Worm (Caenorhabditis elegans) whole organism, L2 larva: Measurements from ENCODE around the gene clec-194.

Experiments
- F13H6.1 ChIP-seq: sonication (generic microtip); optimal IDR thresholded peaks from 2 replicates; lab custom pipeline; 2016; ENCODE audit warnings: missing genetic modification characterization, missing compliant biosample characterization
- Y55F3AM.14 ChIP-seq: fragments of 200-800 bp; sonication (Bioruptor generic); optimal IDR thresholded peaks from 2 replicates; lab custom pipeline; 2018; ENCODE audit warnings: mild to moderate bottlenecking, missing genetic modification characterization, missing compliant biosample characterization
- aly-2 ChIP-seq: fragments of 150-350 bp; optimal IDR thresholded peaks from 2 replicates; lab custom pipeline; 2014; ENCODE audit warnings: missing biosample characterization, missing genetic modification characterization
- ama-1 ChIP-seq: fragments of 150-350 bp; optimal IDR thresholded peaks from 2 replicates; lab custom pipeline; 2018; ENCODE audit warnings: inconsistent platforms
- blmp-1 ChIP-seq: sonication (generic microtip); optimal IDR thresholded peaks from 2 replicates; lab custom pipeline; 2017; ENCODE audit warnings: missing genetic modification characterization, mild to moderate bottlenecking, missing compliant biosample characterization, antibody characterized with exemption, moderate library complexity; ENCODE audit not compliant: insufficient read depth
- ceh-16 ChIP-seq: fragments of 150-350 bp; optimal IDR thresholded peaks from 2 replicates; lab custom pipeline; 2014; ENCODE audit warnings: missing biosample characterization, missing genetic modification characterization
- crh-2 ChIP-seq: sonication (generic microtip); optimal IDR thresholded peaks from 2 replicates; lab custom pipeline; 2017; ENCODE audit warnings: missing biosample characterization, missing genetic modification characterization
- egl-27 ChIP-seq: sonication (generic microtip); optimal IDR thresholded peaks from 3 replicates; lab custom pipeline; 2017; ENCODE audit warnings: missing biosample characterization, missing genetic modification reagents, missing genetic modification characterization
- fos-1 ChIP-seq: fragments of 150-350 bp; optimal IDR thresholded peaks from 2 replicates; lab custom pipeline; 2014; ENCODE audit warnings: missing biosample characterization, missing genetic modification characterization
- lin-11 ChIP-seq: fragments of 150-350 bp; sonication (generic microtip); optimal IDR thresholded peaks from 2 replicates; lab custom pipeline; 2014; ENCODE audit warnings: missing biosample characterization, missing genetic modification characterization, inconsistent platforms, mixed read lengths
- lin-13 ChIP-seq: fragments of 150-350 bp; optimal IDR thresholded peaks from 2 replicates; lab custom pipeline; 2014; ENCODE audit warnings: missing biosample characterization, missing genetic modification reagents, missing genetic modification characterization
- lin-39 ChIP-seq: fragments of 150-350 bp; optimal IDR thresholded peaks from 2 replicates; lab custom pipeline; 2014; ENCODE audit warnings: missing biosample characterization, missing genetic modification reagents, missing genetic modification characterization
- mab-5 ChIP-seq: fragments of 150-350 bp; optimal IDR thresholded peaks from 2 replicates; lab custom pipeline; 2014; ENCODE audit warnings: missing biosample characterization, missing genetic modification characterization
- nhr-11 ChIP-seq: fragments of 150-350 bp; optimal IDR thresholded peaks from 2 replicates; lab custom pipeline; 2014; ENCODE audit warnings: missing biosample characterization, missing genetic modification characterization
- nhr-12 ChIP-seq: fragments of 150-350 bp; optimal IDR thresholded peaks from 2 replicates; lab custom pipeline; 2014; ENCODE audit warnings: missing biosample characterization, missing genetic modification characterization
- nhr-129 ChIP-seq: fragments of 150-350 bp; optimal IDR thresholded peaks from 2 replicates; lab custom pipeline; 2014; ENCODE audit warnings: missing biosample characterization, missing genetic modification characterization
- nhr-21 ChIP-seq: fragments of 150-350 bp; optimal IDR thresholded peaks from 2 replicates; lab custom pipeline; 2014; ENCODE audit warnings: missing biosample characterization, missing genetic modification characterization
- nhr-23 ChIP-seq: fragments of 150-350 bp; optimal IDR thresholded peaks from 2 replicates; lab custom pipeline; 2014; ENCODE audit warnings: missing biosample characterization, missing genetic modification reagents, missing genetic modification characterization
- nhr-237 ChIP-seq: fragments of 150-350 bp; optimal IDR thresholded peaks from 2 replicates; lab custom pipeline; 2014; ENCODE audit warnings: missing biosample characterization, missing genetic modification characterization
- nhr-6 ChIP-seq: fragments of 150-350 bp; optimal IDR thresholded peaks from 2 replicates; lab custom pipeline; 2014; ENCODE audit warnings: missing biosample characterization, missing genetic modification characterization
- nhr-77 ChIP-seq: fragments of 150-350 bp; optimal IDR thresholded peaks from 2 replicates; lab custom pipeline; 2014; ENCODE audit warnings: missing biosample characterization, missing genetic modification characterization
- sem-4 ChIP-seq: fragments of 150-350 bp; optimal IDR thresholded peaks from 2 replicates; lab custom pipeline; 2014; ENCODE audit warnings: missing biosample characterization, missing genetic modification reagents, missing genetic modification characterization
- sma-3 ChIP-seq: sonication (generic microtip); optimal IDR thresholded peaks from 2 replicates; lab custom pipeline; 2016; ENCODE audit warnings: missing genetic modification reagents, missing genetic modification characterization, missing compliant biosample characterization
- sma-9 ChIP-seq, 2 experiments: fragments of 150-350 bp in 1 of 2; sonication (generic microtip) in 1 of 2; optimal IDR thresholded peaks; 2 replicates each; lab custom pipeline; 2014 to 2016; ENCODE audit warnings: missing genetic modification characterization in 2 of 2, mild to moderate bottlenecking in 1 of 2, missing biosample characterization in 1 of 2, missing compliant biosample characterization in 1 of 2, missing genetic modification reagents in 1 of 2, moderate library complexity in 1 of 2
- unc-39 ChIP-seq: fragments of 150-350 bp; optimal IDR thresholded peaks from 2 replicates; lab custom pipeline; 2014; ENCODE audit warnings: missing biosample characterization, missing genetic modification characterization
- unc-55 ChIP-seq: fragments of 150-350 bp; sonication (generic microtip); optimal IDR thresholded peaks from 3 replicates; lab custom pipeline; 2014; ENCODE audit warnings: missing biosample characterization, missing genetic modification reagents, missing genetic modification characterization
- unc-62 ChIP-seq: fragments of 150-350 bp; optimal IDR thresholded peaks from 2 replicates; lab custom pipeline; 2014; ENCODE audit warnings: missing biosample characterization, missing genetic modification reagents, missing genetic modification characterization
- zag-1 ChIP-seq: fragments of 150-350 bp; optimal IDR thresholded peaks from 2 replicates; lab custom pipeline; 2014; ENCODE audit warnings: missing biosample characterization, missing genetic modification characterization
- ztf-1 ChIP-seq: fragments of 200-800 bp; sonication (Bioruptor generic); conservative IDR thresholded peaks from 2 replicates; pipeline ENCODE4 v1.3.6; 2022; ENCODE audit warnings: missing genetic modification characterization, missing compliant biosample characterization
- ztf-11 ChIP-seq: sonication (generic microtip); optimal IDR thresholded peaks from 2 replicates; lab custom pipeline; 2017; ENCODE audit warnings: missing biosample characterization, missing genetic modification characterization
- ztf-4 ChIP-seq: fragments of 150-350 bp; optimal IDR thresholded peaks from 2 replicates; lab custom pipeline; 2014; ENCODE audit warnings: missing biosample characterization, missing genetic modification characterization

clec-194 gene

ce11 chrIV:16831366-16831765 is at the start of gene clec-194:
Gene clec-194 (plus strand): TSS chrIV:16831666.
- TF ChIP-seq nhr-129 (tag; lab: Kevin White, UChicago) (no peak), lin-11 (tag; lab: Kevin White, UChicago) (no peak), nhr-21 (no peak)

- TF ChIP-seq ama-1 (lab: Kevin White, UChicago) = no peak
- TF ChIP-seq crh-2 (tag; lab: Kevin White, UChicago) = no peak
- no peak for TF ChIP-seq lin-11 (tag; lab: Kevin White, UChicago)
- TF ChIP-seq lin-13 (GFP tag; lab: Kevin White, UChicago) = no peak
- TF ChIP-seq mab-5 (tag; lab: Kevin White, UChicago) = no peak
- TF ChIP-seq nhr-77 (tag; lab: Kevin White, UChicago) = no peak
- no peak for TF ChIP-seq unc-55 (GFP tag; lab: Kevin White, UChicago)
- TF ChIP-seq zag-1 (tag; lab: Kevin White, UChicago) = no peak
These were observed 44.4 kb upstream of the clec-194 start, which contains the start of gene Y43D4A.6 for ce11 chrIV:16787024-16787423. Gene Y43D4A.6 (plus strand): TSS chrIV:16787324.

ce11 chrIV:16806352-16806751 is 25.1 kb upstream of the clec-194 start, which contains the start of gene clec-193:
Gene clec-193 (minus strand): TSS chrIV:16806452.
- TF ChIP-seq F13H6.1 (tag; lab: Kevin White, UChicago) (no peak), unc-62 (GFP tag; lab: Kevin White, UChicago) (no peak), nhr-12 (tag; lab: Kevin White, UChicago) (no peak), aly-2 (tag; lab: Kevin White, UChicago) (no peak), nhr-6 (no peak), blmp-1 (tag; lab: Kevin White, UChicago) (no peak), unc-39 (tag; lab: Kevin White, UChicago) (no peak), nhr-129 (tag; lab: Kevin White, UChicago) (no peak), fos-1 (tag; lab: Kevin White, UChicago) (no peak), nhr-23 (no peak), sem-4 (tag; lab: Kevin White, UChicago) (no peak), ztf-1 (GFP tag; lab: Robert Waterston, UW) (no peak), Y55F3AM.14 (GFP tag; lab: Kevin White, UChicago) (no peak), nhr-21 (no peak), sma-9 (GFP tag; optimal IDR thresholded peaks at IDR 0.05; lab: Kevin White, UChicago) (no peak), sma-9 (tag; optimal IDR thresholded peaks at IDR 0.05; lab: Kevin White, UChicago) (no peak), egl-27 (no peak), lin-39 (tag; lab: Kevin White, UChicago) (no peak)

- TF ChIP-seq unc-62 (GFP tag; lab: Kevin White, UChicago) (no peak), nhr-237 (tag; lab: Kevin White, UChicago) (no peak)
These were observed 19.4 kb upstream of the clec-194 start for ce11 chrIV:16812116-16812515.

- TF ChIP-seq sem-4 (tag; lab: Kevin White, UChicago) = no peak
- TF ChIP-seq nhr-21 = no peak
- no peak for TF ChIP-seq lin-11 (tag; lab: Kevin White, UChicago)
- no peak for TF ChIP-seq ztf-11 (tag; lab: Kevin White, UChicago)
- TF ChIP-seq nhr-237 (tag; lab: Kevin White, UChicago) = no peak
- no peak for TF ChIP-seq ztf-4 (tag; lab: Kevin White, UChicago)
- no peak for TF ChIP-seq nhr-11 (tag; lab: Kevin White, UChicago)
- TF ChIP-seq egl-27 = no peak
- no peak for TF ChIP-seq unc-55 (GFP tag; lab: Kevin White, UChicago)
- no peak for TF ChIP-seq sma-3 (GFP tag; lab: Kevin White, UChicago)
- TF ChIP-seq sma-9 (GFP tag; optimal IDR thresholded peaks at IDR 0.05; lab: Kevin White, UChicago) = no peak
- TF ChIP-seq sma-9 (tag; optimal IDR thresholded peaks at IDR 0.05; lab: Kevin White, UChicago) = no peak
- no peak for TF ChIP-seq ztf-1 (GFP tag; lab: Robert Waterston, UW)
- no peak for TF ChIP-seq ceh-16 (tag; lab: Kevin White, UChicago)
- TF ChIP-seq nhr-6 = no peak
- TF ChIP-seq blmp-1 (tag; lab: Kevin White, UChicago) = no peak
- TF ChIP-seq, all 48 proteins: peak for 0
These were observed 17.6 kb upstream of the clec-194 start, which contains the start of gene Y116A8A.2 for ce11 chrIV:16813825-16814224. Gene Y116A8A.2 (minus strand): TSS chrIV:16813925.
